Fruit fly (Drosophila melanogaster) whole organism, embryonic: ENCODE measurements around the gene SMSr.

Source experiments
- Antp ChIP-seq: fragments of 200-800 bp; sonication (Bioruptor generic); optimal IDR thresholded peaks from 3 replicates; lab custom pipeline; 2016; ENCODE audit warnings: missing biosample characterization, missing genetic modification characterization
- Atf-2 ChIP-seq: fragments of 200-800 bp; sonication (Bioruptor generic); optimal IDR thresholded peaks from 2 replicates; lab custom pipeline; 2016; ENCODE audit warnings: missing biosample characterization, missing genetic modification characterization
- CG11085 ChIP-seq: fragments of 200-800 bp; sonication (Bioruptor generic); IDR thresholded peaks from 2 replicates; pipeline ENCODE4 v1.3.6; 2022; ENCODE audit warnings: missing biosample characterization, missing genetic modification characterization
- CG11695 ChIP-seq: fragments of 200-800 bp; sonication (Bioruptor generic); IDR thresholded peaks from 3 replicates; pipeline ENCODE4 v1.3.6; 2022; ENCODE audit warnings: missing biosample characterization, missing genetic modification characterization
- CG14965 ChIP-seq: fragments of 200-800 bp; sonication (Bioruptor generic); optimal IDR thresholded peaks from 2 replicates; lab custom pipeline; 2016; ENCODE audit warnings: missing biosample characterization, missing genetic modification characterization, borderline replicate concordance
- CG15514 ChIP-seq: fragments of 200-800 bp; sonication (Bioruptor generic); optimal IDR thresholded peaks from 3 replicates; lab custom pipeline; 2017; ENCODE audit warnings: missing biosample characterization, missing genetic modification characterization, mild to moderate bottlenecking, moderate library complexity, missing genetic modification reagents
- CG17612 ChIP-seq: fragments of 200-800 bp; sonication (Bioruptor generic); IDR thresholded peaks from 2 replicates; pipeline ENCODE4 v1.3.6; 2022; ENCODE audit warnings: missing biosample characterization, missing genetic modification characterization
- CG30403 ChIP-seq: fragments of 200-800 bp; sonication (Bioruptor generic); optimal IDR thresholded peaks from 3 replicates; lab custom pipeline; 2016; ENCODE audit warnings: missing biosample characterization, missing genetic modification characterization
- CG31441 ChIP-seq: fragments of 200-800 bp; sonication (Bioruptor generic); IDR thresholded peaks from 2 replicates; pipeline ENCODE4 v1.3.6; 2022; ENCODE audit warnings: missing biosample characterization, missing genetic modification characterization
- CG32772 ChIP-seq: fragments of 200-800 bp; sonication (Bioruptor generic); IDR thresholded peaks from 2 replicates; pipeline ENCODE4 v1.3.6; 2022; ENCODE audit warnings: missing biosample characterization, missing genetic modification characterization
- CG3407 ChIP-seq: fragments of 200-800 bp; sonication (Bioruptor generic); optimal IDR thresholded peaks from 2 replicates; lab custom pipeline; 2018; ENCODE audit warnings: missing biosample characterization, mild to moderate bottlenecking, missing genetic modification characterization
- CG7839 ChIP-seq: fragments of 200-800 bp; sonication (Bioruptor generic); optimal IDR thresholded peaks from 3 replicates; lab custom pipeline; 2018; ENCODE audit warnings: missing biosample characterization, mild to moderate bottlenecking, missing genetic modification characterization, moderate library complexity
- CG7987 ChIP-seq: fragments of 200-800 bp; sonication (Bioruptor generic); optimal IDR thresholded peaks from 2 replicates; lab custom pipeline; 2018; ENCODE audit warnings: missing biosample characterization, mild to moderate bottlenecking, missing genetic modification characterization, moderate library complexity
- Dbx ChIP-seq: fragments of 200-800 bp; sonication (Bioruptor generic); IDR thresholded peaks from 3 replicates; pipeline ENCODE4 v1.3.6; 2022; ENCODE audit warnings: missing biosample characterization, missing genetic modification characterization
- Dfd ChIP-seq, 2 experiments: fragments of >200 bp; optimal IDR thresholded peaks; 2 replicates each; lab custom pipeline; 2017; ENCODE audit warnings: missing biosample characterization in 2 of 2, missing genetic modification characterization in 2 of 2
- HLH54F ChIP-seq: fragments of 200-800 bp; sonication (Bioruptor generic); optimal IDR thresholded peaks from 3 replicates; lab custom pipeline; 2016; ENCODE audit warnings: missing biosample characterization, missing genetic modification characterization
- Lhr ChIP-seq: fragments of 200-800 bp; sonication (Bioruptor generic); optimal IDR thresholded peaks from 3 replicates; lab custom pipeline; 2017; ENCODE audit warnings: mild to moderate bottlenecking, missing biosample characterization, missing genetic modification reagents, missing genetic modification characterization
- Mrtf ChIP-seq: fragments of 200-800 bp; sonication (Bioruptor generic); IDR thresholded peaks from 3 replicates; pipeline ENCODE4 v1.3.6; 2022; ENCODE audit warnings: missing biosample characterization, missing genetic modification characterization
- Nf-YC ChIP-seq: fragments of 200-800 bp; optimal IDR thresholded peaks from 3 replicates; lab custom pipeline; 2019; ENCODE audit warnings: missing biosample characterization, mild to moderate bottlenecking, missing genetic modification characterization, moderate library complexity
- PHDP ChIP-seq: fragments of 200-800 bp; sonication (Bioruptor generic); optimal IDR thresholded peaks from 3 replicates; lab custom pipeline; 2018; ENCODE audit warnings: missing biosample characterization, mild to moderate bottlenecking, missing genetic modification characterization, moderate library complexity
- Ravus ChIP-seq: fragments of 200-800 bp; sonication (Bioruptor generic); IDR thresholded peaks from 2 replicates; pipeline ENCODE4 v1.3.6; 2022; ENCODE audit warnings: missing biosample characterization, missing genetic modification characterization
- Rx ChIP-seq: fragments of 200-800 bp; sonication (Bioruptor generic); IDR thresholded peaks from 2 replicates; pipeline ENCODE4 v1.3.6; 2022; ENCODE audit warnings: missing biosample characterization, missing genetic modification characterization
- Side ChIP-seq: fragments of 200-800 bp; sonication (Bioruptor generic); optimal IDR thresholded peaks from 2 replicates; lab custom pipeline; 2016; ENCODE audit warnings: missing biosample characterization, missing genetic modification characterization
- Spps ChIP-seq: fragments of 200-800 bp; sonication (Bioruptor generic); optimal IDR thresholded peaks from 2 replicates; lab custom pipeline; 2018; ENCODE audit warnings: missing biosample characterization, mild to moderate bottlenecking, missing genetic modification characterization
- Usf ChIP-seq: fragments of 200-800 bp; sonication (Bioruptor generic); optimal IDR thresholded peaks from 2 replicates; lab custom pipeline; 2017; ENCODE audit warnings: missing genotype, missing biosample characterization, missing genetic modification characterization
- Xbp1 ChIP-seq: fragments of 200-800 bp; sonication (Bioruptor generic); optimal IDR thresholded peaks from 3 replicates; lab custom pipeline; 2016; ENCODE audit warnings: missing biosample characterization, mild to moderate bottlenecking, missing genetic modification characterization
- ato ChIP-seq: fragments of 200-800 bp; sonication (Bioruptor generic); IDR thresholded peaks from 2 replicates; pipeline ENCODE4 v1.3.6; 2022; ENCODE audit warnings: missing biosample characterization, missing genetic modification characterization; ENCODE audit not compliant: partially characterized antibody
- crc ChIP-seq: fragments of 200-800 bp; sonication (Bioruptor generic); optimal IDR thresholded peaks from 2 replicates; lab custom pipeline; 2016; ENCODE audit warnings: missing biosample characterization, missing genetic modification characterization
- crol ChIP-seq: fragments of 200-800 bp; sonication (Bioruptor generic); IDR thresholded peaks from 2 replicates; pipeline ENCODE4 v1.3.6; 2022; ENCODE audit warnings: missing biosample characterization, missing genetic modification characterization
- dan ChIP-seq: fragments of 200-800 bp; sonication (Bioruptor generic); IDR thresholded peaks from 2 replicates; pipeline ENCODE4 v1.3.6; 2022; ENCODE audit warnings: missing biosample characterization, missing genetic modification characterization
- dmrt99B ChIP-seq: fragments of 200-800 bp; sonication (Bioruptor generic); optimal IDR thresholded peaks from 2 replicates; lab custom pipeline; 2018; ENCODE audit warnings: missing biosample characterization, mild to moderate bottlenecking, missing genetic modification characterization, moderate library complexity
- emc ChIP-seq: fragments of 200-800 bp; sonication (Bioruptor generic); optimal IDR thresholded peaks from 2 replicates; lab custom pipeline; 2016; ENCODE audit warnings: missing biosample characterization, missing genetic modification characterization
- ems ChIP-seq: fragments of 200-800 bp; sonication (Bioruptor generic); optimal IDR thresholded peaks from 3 replicates; lab custom pipeline; 2016; ENCODE audit warnings: missing biosample characterization, missing genetic modification characterization
- ewg ChIP-seq: fragments of 200-800 bp; sonication (Bioruptor generic); optimal IDR thresholded peaks from 3 replicates; lab custom pipeline; 2017; ENCODE audit warnings: mild to moderate bottlenecking, missing biosample characterization, missing genetic modification reagents, missing genetic modification characterization
- gce ChIP-seq: fragments of 200-800 bp; sonication (Bioruptor generic); IDR thresholded peaks from 3 replicates; pipeline ENCODE4 v1.3.6; 2022; ENCODE audit warnings: missing biosample characterization, missing genetic modification characterization
- gcm ChIP-seq: fragments of 200-800 bp; sonication (Bioruptor generic); optimal IDR thresholded peaks from 2 replicates; lab custom pipeline; 2019; ENCODE audit warnings: missing biosample characterization, mild to moderate bottlenecking, missing genetic modification characterization, moderate library complexity
- hth ChIP-seq: fragments of >200 bp; optimal IDR thresholded peaks from 2 replicates; lab custom pipeline; 2017; ENCODE audit warnings: inconsistent platforms
- lbe ChIP-seq: fragments of 200-800 bp; sonication (Bioruptor generic); optimal IDR thresholded peaks from 2 replicates; lab custom pipeline; 2016; ENCODE audit warnings: missing biosample characterization, mild to moderate bottlenecking, missing genetic modification characterization
- maf-S ChIP-seq: fragments of 200-800 bp; sonication (Bioruptor generic); optimal IDR thresholded peaks from 2 replicates; lab custom pipeline; 2016; ENCODE audit warnings: missing biosample characterization, missing genetic modification characterization
- mam ChIP-seq: fragments of 200-800 bp; sonication (Bioruptor generic); optimal IDR thresholded peaks from 3 replicates; lab custom pipeline; 2016; ENCODE audit warnings: missing biosample characterization, missing genetic modification characterization
- mirr ChIP-seq: fragments of 200-800 bp; sonication (Bioruptor generic); optimal IDR thresholded peaks from 3 replicates; lab custom pipeline; 2018; ENCODE audit warnings: missing biosample characterization, mild to moderate bottlenecking, missing genetic modification characterization
- nmo ChIP-seq: fragments of 200-800 bp; sonication (Bioruptor generic); optimal IDR thresholded peaks from 2 replicates; lab custom pipeline; 2018; ENCODE audit warnings: missing biosample characterization, mild to moderate bottlenecking, missing genetic modification characterization, moderate library complexity
- nom ChIP-seq: fragments of 200-800 bp; sonication (Bioruptor generic); optimal IDR thresholded peaks from 2 replicates; lab custom pipeline; 2017; ENCODE audit warnings: missing biosample characterization, missing genetic modification characterization, mild to moderate bottlenecking, moderate library complexity, missing genetic modification reagents
- peb ChIP-seq: fragments of 200-800 bp; sonication (Bioruptor generic); IDR thresholded peaks from 2 replicates; pipeline ENCODE4 v1.3.6; 2022; ENCODE audit warnings: missing biosample characterization, missing genetic modification characterization
- sc ChIP-seq, 3 experiments: fragments of >200 bp in 2 of 3; fragments of 200-800 bp in 1 of 3; sonication (Bioruptor generic) in 1 of 3; optimal IDR thresholded peaks; 2 replicates in 2 of 3; 3 replicates in 1 of 3; lab custom pipeline; 2017; ENCODE audit warnings: mild to moderate bottlenecking in 1 of 3, missing biosample characterization in 1 of 3, missing genetic modification characterization in 1 of 3, missing genetic modification reagents in 1 of 3
- sens ChIP-seq: fragments of 200-800 bp; sonication (Bioruptor generic); peaks from one replicate; lab custom pipeline; 2016; ENCODE audit warnings: missing biosample characterization, missing genetic modification characterization
- sna ChIP-seq: fragments of 200-800 bp; sonication (Bioruptor generic); IDR thresholded peaks from 2 replicates; pipeline ENCODE4 v1.3.6; 2022; ENCODE audit warnings: missing biosample characterization, missing genetic modification characterization; ENCODE audit not compliant: partially characterized antibody
- sug ChIP-seq: fragments of 200-800 bp; optimal IDR thresholded peaks from 2 replicates; lab custom pipeline; 2019; ENCODE audit warnings: missing biosample characterization, mild to moderate bottlenecking, missing genetic modification characterization, moderate library complexity
- trh ChIP-seq: fragments of 200-800 bp; sonication (Bioruptor generic); optimal IDR thresholded peaks from 2 replicates; lab custom pipeline; 2016; ENCODE audit warnings: missing biosample characterization, missing genetic modification characterization
- unpg ChIP-seq: fragments of 200-800 bp; sonication (Bioruptor generic); optimal IDR thresholded peaks from 3 replicates; lab custom pipeline; 2018; ENCODE audit warnings: missing biosample characterization, mild to moderate bottlenecking, missing genetic modification characterization, moderate library complexity
- vnd ChIP-seq: fragments of 200-800 bp; sonication (Bioruptor generic); IDR thresholded peaks from 3 replicates; pipeline ENCODE4 v1.3.6; 2022; ENCODE audit warnings: missing biosample characterization, missing genetic modification characterization; ENCODE audit not compliant: partially characterized antibody

The SMSr gene

DNA sequence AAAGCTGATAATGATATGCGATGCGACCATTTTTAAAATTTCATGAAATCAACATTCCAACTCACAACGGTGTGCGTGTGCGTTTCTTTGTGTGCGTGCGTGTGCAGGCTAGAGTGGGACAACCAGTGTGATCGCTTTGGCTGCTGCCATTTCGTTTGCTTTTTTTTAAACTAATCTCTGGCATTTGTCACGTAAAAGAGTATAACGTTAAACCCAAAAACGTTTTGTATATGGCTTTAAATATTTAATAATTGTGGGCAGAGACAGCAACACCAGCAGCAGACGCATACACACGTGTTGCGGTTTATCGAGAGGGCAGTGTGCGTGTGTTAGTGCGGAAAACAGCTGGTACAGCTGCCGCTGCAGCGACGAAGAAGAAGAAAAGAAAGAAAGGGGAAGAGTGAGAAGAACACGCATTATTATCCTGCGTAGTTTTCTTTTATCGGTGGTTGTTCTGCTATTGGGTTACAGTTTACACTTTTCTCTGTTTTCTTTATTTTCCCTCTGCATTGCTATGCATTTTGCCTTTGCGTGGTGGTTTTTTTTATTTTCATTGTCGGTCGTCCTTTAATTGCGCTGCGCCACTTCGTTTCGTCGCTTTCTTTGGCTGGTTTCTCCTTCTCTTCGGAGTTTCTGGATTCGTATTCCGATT is 10.9 kb downstream of the SMSr start (continued):
- TF ChIP-seq Usf (no peak), Side (GFP tag; lab: Kevin White, UChicago) (no peak), Spps (no peak), HLH54F (GFP tag; lab: Kevin White, UChicago) (no peak), vnd (GFP tag; lab: Robert Waterston, UW) (no peak), sug (tag; lab: Kevin White, UChicago) (peak; percentile 1), ato (GFP tag; lab: Robert Waterston, UW) (0 out of 2 replicates have a peak, but pooled peaks have one; percentile 24), crc (GFP tag; lab: Kevin White, UChicago) (no peak), peb (GFP tag; lab: Robert Waterston, UW) (no peak), CG11695 (GFP tag; lab: Robert Waterston, UW) (no peak), mam (no peak), Lhr (GFP tag; lab: Kevin White, UChicago) (no peak), CG14965 (no peak), CG15514 (GFP tag; lab: Kevin White, UChicago) (peak; percentile 42), CG30403 (GFP tag; lab: Kevin White, UChicago) (no peak), lbe (GFP tag; lab: Kevin White, UChicago) (no peak), unpg (GFP tag; lab: Kevin White, UChicago) (no peak), hth (lab: Kevin White, UChicago) (no peak), Atf-2 (GFP tag; lab: Kevin White, UChicago) (no peak), gcm (GFP tag; lab: Kevin White, UChicago) (peak; percentile 15), Antp (GFP tag; lab: Kevin White, UChicago) (no peak), Ravus (no peak), CG3407 (GFP tag; lab: Kevin White, UChicago) (no peak), dmrt99B (no peak), Nf-YC (tag; lab: Kevin White, UChicago) (peak; percentile 26), maf-S (no peak), Mrtf (no peak), Dfd (GFP tag; optimal IDR thresholded peaks at IDR 0.05; lab: Kevin White, UChicago) (no peak), ems (GFP tag; lab: Kevin White, UChicago) (no peak), trh (GFP tag; lab: Kevin White, UChicago) (no peak), CG7839 (tag; lab: Kevin White, UChicago) (no peak), mirr (GFP tag; lab: Kevin White, UChicago) (no peak), Xbp1 (GFP tag; lab: Kevin White, UChicago) (no peak), CG32772 (GFP tag; lab: Robert Waterston, UW) (no peak), PHDP (no peak), nmo (peak; percentile 45), ewg (GFP tag; lab: Kevin White, UChicago) (no peak), CG11085 (GFP tag; lab: Robert Waterston, UW) (no peak), CG17612 (GFP tag; lab: Robert Waterston, UW) (no peak), gce (GFP tag; lab: Robert Waterston, UW) (no peak), Dbx (GFP tag; lab: Robert Waterston, UW) (no peak), sc (optimal IDR thresholded peaks at IDR 0.05; lab: Kevin White, UChicago) (no peak), sc (GFP tag; optimal IDR thresholded peaks at IDR 0.05; lab: Kevin White, UChicago) (no peak), CG7987 (peak; percentile 22), Rx (GFP tag; lab: Robert Waterston, UW) (no peak), CG31441 (no peak; the same call in 1 of the 2 replicates), emc (GFP tag; lab: Kevin White, UChicago) (no peak), dan (GFP tag; lab: Robert Waterston, UW) (no peak), sens (GFP tag; lab: Kevin White, UChicago) (peak; percentile 53), sna (GFP tag; lab: Robert Waterston, UW) (no peak), nom (peak; percentile 21), crol (no peak)
